Fruit fly (Drosophila melanogaster): Measurements from ENCODE around the gene Pstk.

The Pstk gene

dm6 chrX:19637434-19638327 lies 19.3 kb upstream of the Pstk start:
- TF ChIP-seq CTCF (optimal IDR thresholded peaks at IDR 0.05) (no peak), CG8478 (optimal IDR thresholded peaks at IDR 0.05) (peak; percentile 53)

dm6 chrX:19637002-19637420 lies 18.7 kb upstream of the Pstk start:
- no peak for TF ChIP-seq CG8478 (optimal IDR thresholded peaks at IDR 0.05)
- TF ChIP-seq CTCF (optimal IDR thresholded peaks at IDR 0.05): no peak

dm6 chrX:19631365-19631832 lies 13.1 kb upstream of the Pstk start:
- TF ChIP-seq CTCF (optimal IDR thresholded peaks at IDR 0.05): no peak
- TF ChIP-seq CG8478 (optimal IDR thresholded peaks at IDR 0.05): no peak

dm6 chrX:19625405-19625804 lies 7.1 kb upstream of the Pstk start, which contains the start of gene CG14212:
Gene CG14212, plus strand, starts transcription at chrX:19625705.
- TF ChIP-seq CTCF (optimal IDR thresholded peaks at IDR 0.05) (no peak), CG8478 (optimal IDR thresholded peaks at IDR 0.05) (no peak)

- TF ChIP-seq CTCF (optimal IDR thresholded peaks at IDR 0.05) (no peak), CG8478 (optimal IDR thresholded peaks at IDR 0.05) (no peak)
Measured at dm6 chrX:19622924-19623323, 4.6 kb upstream of the Pstk start, which contains the start of the genes Naa20A and MKP-4. Gene Naa20A, minus strand, starts transcription at chrX:19623074. Gene MKP-4, plus strand, starts transcription at chrX:19623114.

- TF ChIP-seq CG8478 (optimal IDR thresholded peaks at IDR 0.05) (no peak), CTCF (optimal IDR thresholded peaks at IDR 0.05) (no peak)
Measured at dm6 chrX:19621145-19621544, 2.8 kb upstream of the Pstk start, which contains the start of gene CG14221. Gene CG14221, minus strand, starts transcription at chrX:19621245.

- TF ChIP-seq CG8478 (optimal IDR thresholded peaks at IDR 0.05) (no peak), CTCF (optimal IDR thresholded peaks at IDR 0.05) (no peak)
Measured at dm6 chrX:19615990-19616663, 2.2 kb downstream of the Pstk start, which contains the start of gene CG14210. Gene CG14210, plus strand, starts transcription at chrX:19616196.

dm6 chrX:19613473-19613872 lies 4.9 kb downstream of the Pstk start:
- TF ChIP-seq CTCF (optimal IDR thresholded peaks at IDR 0.05) (no peak), CG8478 (optimal IDR thresholded peaks at IDR 0.05) (no peak)

dm6 chrX:19611226-19611625 lies 7.1 kb downstream of the Pstk start, which contains the start of the genes Shawn and Tyler:
Gene Shawn, plus strand, starts transcription at chrX:19611526.
Gene Tyler, plus strand, starts transcription at chrX:19611526.
- TF ChIP-seq CTCF (optimal IDR thresholded peaks at IDR 0.05) (no peak), CG8478 (optimal IDR thresholded peaks at IDR 0.05) (no peak)

dm6 chrX:19608042-19608609 lies 10.2 kb downstream of the Pstk start:
- TF ChIP-seq CG8478 (optimal IDR thresholded peaks at IDR 0.05) (no peak), CTCF (optimal IDR thresholded peaks at IDR 0.05) (no peak)

- TF ChIP-seq CTCF (optimal IDR thresholded peaks at IDR 0.05) (no peak), CG8478 (optimal IDR thresholded peaks at IDR 0.05) (no peak)
Measured at dm6 chrX:19606971-19607370, 11.4 kb downstream of the Pstk start.

dm6 chrX:19606558-19606957 lies 11.8 kb downstream of the Pstk start:
- TF ChIP-seq CG8478 (optimal IDR thresholded peaks at IDR 0.05): no peak
- TF ChIP-seq CTCF (optimal IDR thresholded peaks at IDR 0.05): no peak

dm6 chrX:19605915-19606314 lies 12.4 kb downstream of the Pstk start:
- TF ChIP-seq CTCF (optimal IDR thresholded peaks at IDR 0.05) (no peak), CG8478 (optimal IDR thresholded peaks at IDR 0.05) (no peak)

dm6 chrX:19604997-19605396 lies 13.3 kb downstream of the Pstk start, which contains the start of gene CG14207:
Gene CG14207, plus strand, starts transcription at chrX:19605199.
- TF ChIP-seq CG8478 (optimal IDR thresholded peaks at IDR 0.05) (no peak), CTCF (optimal IDR thresholded peaks at IDR 0.05) (no peak)

- TF ChIP-seq CTCF (optimal IDR thresholded peaks at IDR 0.05) (no peak), CG8478 (optimal IDR thresholded peaks at IDR 0.05) (no peak)
Measured at dm6 chrX:19603953-19604352, 14.4 kb downstream of the Pstk start.

Data from S2 (cell line).